Worm (Caenorhabditis elegans): ENCODE data around the gene F18A12.2.

F18A12.2 gene

ce11 chrII:3437393-3437792 is 22.7 kb downstream of the F18A12.2 start:
- TF ChIP-seq cnd-1 (tag; optimal IDR thresholded peaks at IDR 0.05) (no peak), flh-1 (GFP tag; optimal IDR thresholded peaks at IDR 0.05) (no peak), ceh-83 (GFP tag; optimal IDR thresholded peaks at IDR 0.05) (peak; percentile 33), mls-2 (tag; optimal IDR thresholded peaks at IDR 0.05) (no peak), lsy-2 (tag; optimal IDR thresholded peaks at IDR 0.05) (no peak), unc-62 (GFP tag; optimal IDR thresholded peaks at IDR 0.05) (no peak), ceh-39 (tag; optimal IDR thresholded peaks at IDR 0.05) (no peak), ceh-43 (GFP tag; optimal IDR thresholded peaks at IDR 0.05) (no peak)

- TF ChIP-seq nhr-2 (tag; optimal IDR thresholded peaks at IDR 0.05), result no peak
- no peak for TF ChIP-seq ztf-11 (tag; optimal IDR thresholded peaks at IDR 0.05)
- TF ChIP-seq ceh-43 (GFP tag; optimal IDR thresholded peaks at IDR 0.05), result no peak
- TF ChIP-seq blmp-1 (tag; optimal IDR thresholded peaks at IDR 0.05), result peak; percentile 90
- no peak for TF ChIP-seq snpc-4 (tag; optimal IDR thresholded peaks at IDR 0.05)
Observed at ce11 chrII:3438280-3438679, 23.6 kb downstream of the F18A12.2 start.

- TF ChIP-seq pha-4 (tag; optimal IDR thresholded peaks at IDR 0.05) (no peak), sem-2 (GFP tag; optimal IDR thresholded peaks at IDR 0.05) (peak; percentile 55), blmp-1 (tag; optimal IDR thresholded peaks at IDR 0.05) (no peak), unc-39 (tag; optimal IDR thresholded peaks at IDR 0.05) (no peak), drap-1 (GFP tag; optimal IDR thresholded peaks at IDR 0.05) (peak; percentile 68), mab-5 (tag; optimal IDR thresholded peaks at IDR 0.05) (no peak), lsy-2 (tag; optimal IDR thresholded peaks at IDR 0.05) (no peak), ztf-11 (tag; optimal IDR thresholded peaks at IDR 0.05) (no peak), elt-3 (tag; optimal IDR thresholded peaks at IDR 0.05) (no peak), mep-1 (tag; optimal IDR thresholded peaks at IDR 0.05) (no peak), unc-62 (GFP tag; optimal IDR thresholded peaks at IDR 0.05) (no peak), unc-120 (tag; optimal IDR thresholded peaks at IDR 0.05; ENCODE audit: poor library complexity, severe bottlenecking) (peak; percentile 37), mls-2 (tag; optimal IDR thresholded peaks at IDR 0.05) (peak; percentile 64), flh-1 (GFP tag; optimal IDR thresholded peaks at IDR 0.05) (peak; percentile 24), M03D4.4 (tag; optimal IDR thresholded peaks at IDR 0.05) (peak; percentile 76), ham-2 (GFP tag; optimal IDR thresholded peaks at IDR 0.05) (peak; percentile 68), ceh-83 (GFP tag; optimal IDR thresholded peaks at IDR 0.05) (peak; percentile 88), lin-32 (GFP tag; optimal IDR thresholded peaks at IDR 0.05) (peak; percentile 65), nhr-2 (tag; optimal IDR thresholded peaks at IDR 0.05) (no peak), bed-3 (GFP tag; optimal IDR thresholded peaks at IDR 0.05) (peak; percentile 33), ces-1 (GFP tag; optimal IDR thresholded peaks at IDR 0.05) (no peak), nhr-237 (tag; optimal IDR thresholded peaks at IDR 0.05) (no peak), nhr-76 (tag; optimal IDR thresholded peaks at IDR 0.05) (no peak), nhr-12 (tag; optimal IDR thresholded peaks at IDR 0.05) (no peak), tbx-8 (GFP tag; optimal IDR thresholded peaks at IDR 0.05) (no peak), cnd-1 (tag; optimal IDR thresholded peaks at IDR 0.05) (peak; percentile 66), hlh-1 (tag; optimal IDR thresholded peaks at IDR 0.05) (no peak), sptf-1 (tag; optimal IDR thresholded peaks at IDR 0.05) (peak; percentile 71), nhr-28 (tag; optimal IDR thresholded peaks at IDR 0.05) (no peak), zip-8 (tag; optimal IDR thresholded peaks at IDR 0.05) (no peak)
Observed at ce11 chrII:3439244-3439698, 24.6 kb downstream of the F18A12.2 start.

- TF ChIP-seq M03D4.4 (tag; optimal IDR thresholded peaks at IDR 0.05) (no peak), hlh-1 (tag; optimal IDR thresholded peaks at IDR 0.05) (no peak), ham-2 (GFP tag; optimal IDR thresholded peaks at IDR 0.05) (no peak), nhr-76 (tag; optimal IDR thresholded peaks at IDR 0.05) (no peak), ceh-43 (GFP tag; optimal IDR thresholded peaks at IDR 0.05) (no peak), mab-5 (tag; optimal IDR thresholded peaks at IDR 0.05) (no peak), zip-8 (tag; optimal IDR thresholded peaks at IDR 0.05) (peak; percentile 64), lin-13 (tag; optimal IDR thresholded peaks at IDR 0.05) (no peak), nhr-2 (tag; optimal IDR thresholded peaks at IDR 0.05) (no peak)
Observed at ce11 chrII:3439842-3440640, 25.4 kb downstream of the F18A12.2 start.

All from whole organism, mixed stage, embryonic.